Fruit fly (Drosophila melanogaster): ENCODE data around the gene CG34436.

Gene CG34436

dm6 chr3R:28282280-28282679 lies at the start of gene CG34436:
TSS of gene CG34436 (plus strand) at chr3R:28282580.
- TF ChIP-seq dmrt93B (GFP tag; optimal IDR thresholded peaks at IDR 0.05) (no peak), Hnf4 (GFP tag; optimal IDR thresholded peaks at IDR 0.05) (no peak), fru (GFP tag; optimal IDR thresholded peaks at IDR 0.05) (no peak), tai (GFP tag; optimal IDR thresholded peaks at IDR 0.05) (no peak), brk (GFP tag; optimal IDR thresholded peaks at IDR 0.05) (no peak), Dif (GFP tag; optimal IDR thresholded peaks at IDR 0.05; ENCODE audit: partially characterized antibody) (no peak), OdsH (GFP tag; optimal IDR thresholded peaks at IDR 0.05) (no peak), Abd-B (GFP tag; optimal IDR thresholded peaks at IDR 0.05) (no peak), Jra (GFP tag; optimal IDR thresholded peaks at IDR 0.05) (no peak), sv (GFP tag; optimal IDR thresholded peaks at IDR 0.05) (no peak), Hr78 (GFP tag; optimal IDR thresholded peaks at IDR 0.05) (no peak), Mio (GFP tag; optimal IDR thresholded peaks at IDR 0.05) (no peak), CrebA (GFP tag; optimal IDR thresholded peaks at IDR 0.05; ENCODE audit: borderline replicate concordance) (no peak)

- TF ChIP-seq h (GFP tag; optimal IDR thresholded peaks at IDR 0.05), result peak; percentile 34
- peak; percentile 46 for TF ChIP-seq HLH106 (tag; optimal IDR thresholded peaks at IDR 0.05)
- no peak for TF ChIP-seq Rel (GFP tag; optimal IDR thresholded peaks at IDR 0.05)
- no peak for TF ChIP-seq Rel (tag; optimal IDR thresholded peaks at IDR 0.05)
- peak; percentile 37 for TF ChIP-seq fru (GFP tag; optimal IDR thresholded peaks at IDR 0.05)
- TF ChIP-seq CrebA (GFP tag; optimal IDR thresholded peaks at IDR 0.05; ENCODE audit: borderline replicate concordance), result no peak
- peak in 1 of 2 experiments; percentile 13 for TF ChIP-seq foxo (GFP tag; optimal IDR thresholded peaks at IDR 0.05)
- TF ChIP-seq Myc (optimal IDR thresholded peaks at IDR 0.05), result no peak
- no peak for TF ChIP-seq GATAd (GFP tag; optimal IDR thresholded peaks at IDR 0.05)
- peak; percentile 7 for TF ChIP-seq OdsH (GFP tag; optimal IDR thresholded peaks at IDR 0.05)
- no peak for TF ChIP-seq dsf (GFP tag; optimal IDR thresholded peaks at IDR 0.05; ENCODE audit: borderline replicate concordance)
- TF ChIP-seq ey (GFP tag; optimal IDR thresholded peaks at IDR 0.05), result peak; percentile 37
- peak; percentile 29 for TF ChIP-seq rgr (GFP tag; optimal IDR thresholded peaks at IDR 0.05)
- TF ChIP-seq lola (GFP tag; optimal IDR thresholded peaks at IDR 0.05), result no peak
- no peak for TF ChIP-seq tai (GFP tag; optimal IDR thresholded peaks at IDR 0.05)
- TF ChIP-seq Sp1 (GFP tag; optimal IDR thresholded peaks at IDR 0.05), result peak; percentile 33
- no peak for TF ChIP-seq brk (GFP tag; optimal IDR thresholded peaks at IDR 0.05)
Observed at dm6 chr3R:28236158-28236557, 46.2 kb upstream of the CG34436 start.

- no peak for TF ChIP-seq foxo (GFP tag; optimal IDR thresholded peaks at IDR 0.05)
- TF ChIP-seq br (GFP tag; optimal IDR thresholded peaks at IDR 0.05), result no peak
- TF ChIP-seq Hnf4 (GFP tag; optimal IDR thresholded peaks at IDR 0.05), result no peak
- TF ChIP-seq Dfd (GFP tag; optimal IDR thresholded peaks at IDR 0.05), result peak; percentile 91
Observed at dm6 chr3R:28237797-28238196, 44.6 kb upstream of the CG34436 start.

- no peak for TF ChIP-seq GATAd (GFP tag; optimal IDR thresholded peaks at IDR 0.05)
- TF ChIP-seq h (GFP tag; optimal IDR thresholded peaks at IDR 0.05), result no peak
- no peak for TF ChIP-seq jim (GFP tag; optimal IDR thresholded peaks at IDR 0.05)
- no peak for TF ChIP-seq tai (GFP tag; optimal IDR thresholded peaks at IDR 0.05)
- no peak for TF ChIP-seq HLH106 (tag; optimal IDR thresholded peaks at IDR 0.05)
- TF ChIP-seq CrebA (GFP tag; optimal IDR thresholded peaks at IDR 0.05; ENCODE audit: borderline replicate concordance), result no peak
- TF ChIP-seq Dfd (GFP tag; optimal IDR thresholded peaks at IDR 0.05), result no peak
- no peak for TF ChIP-seq br (GFP tag; optimal IDR thresholded peaks at IDR 0.05)
- TF ChIP-seq dmrt93B (GFP tag; optimal IDR thresholded peaks at IDR 0.05), result no peak
Observed at dm6 chr3R:28263522-28263921, 18.9 kb upstream of the CG34436 start, which contains the start of gene CG43125. TSS of gene CG43125 (minus strand) at chr3R:28263622.

- no peak for TF ChIP-seq dmrt93B (GFP tag; optimal IDR thresholded peaks at IDR 0.05)
- TF ChIP-seq Dif (GFP tag; optimal IDR thresholded peaks at IDR 0.05; ENCODE audit: partially characterized antibody), result no peak
- TF ChIP-seq Dfd (GFP tag; optimal IDR thresholded peaks at IDR 0.05), result no peak
- no peak for TF ChIP-seq brk (GFP tag; optimal IDR thresholded peaks at IDR 0.05)
- no peak for TF ChIP-seq foxo (GFP tag; optimal IDR thresholded peaks at IDR 0.05)
Observed at dm6 chr3R:28264673-28265072, 17.7 kb upstream of the CG34436 start, which contains the start of gene CG43124. TSS of gene CG43124 (minus strand) at chr3R:28264773.

- TF ChIP-seq dsf (GFP tag; optimal IDR thresholded peaks at IDR 0.05; ENCODE audit: borderline replicate concordance), result no peak
- no peak for TF ChIP-seq brk (GFP tag; optimal IDR thresholded peaks at IDR 0.05)
- no peak for TF ChIP-seq jim (GFP tag; optimal IDR thresholded peaks at IDR 0.05)
- TF ChIP-seq psq (GFP tag; optimal IDR thresholded peaks at IDR 0.05), result no peak
- TF ChIP-seq Abd-B (GFP tag; optimal IDR thresholded peaks at IDR 0.05), result no peak
- no peak for TF ChIP-seq usp (GFP tag; optimal IDR thresholded peaks at IDR 0.05)
- no peak for TF ChIP-seq br (GFP tag; optimal IDR thresholded peaks at IDR 0.05)
- TF ChIP-seq N (GFP tag; optimal IDR thresholded peaks at IDR 0.05), result no peak
- TF ChIP-seq Myc (optimal IDR thresholded peaks at IDR 0.05), result no peak
- TF ChIP-seq dl (GFP tag; optimal IDR thresholded peaks at IDR 0.05; ENCODE audit: insufficient read depth in 1 of 2, partially characterized antibody in 2 of 2), result no peak
- TF ChIP-seq Jra (GFP tag; optimal IDR thresholded peaks at IDR 0.05), result no peak
- TF ChIP-seq Hnf4 (GFP tag; optimal IDR thresholded peaks at IDR 0.05), result no peak
- TF ChIP-seq sage (GFP tag; optimal IDR thresholded peaks at IDR 0.05), result no peak
- TF ChIP-seq h (GFP tag; optimal IDR thresholded peaks at IDR 0.05), result no peak
- TF ChIP-seq foxo (GFP tag; optimal IDR thresholded peaks at IDR 0.05), result no peak
- no peak for TF ChIP-seq fru (GFP tag; optimal IDR thresholded peaks at IDR 0.05)
- no peak for TF ChIP-seq CG32264 (GFP tag; optimal IDR thresholded peaks at IDR 0.05)
Observed at dm6 chr3R:28283419-28283818, 1.0 kb downstream of the CG34436 start, which contains the start of gene CG34437. TSS of gene CG34437 (plus strand) at chr3R:28283719.

Measured in whole organism, wandering third instar larva.